Fruit fly (Drosophila melanogaster): Measurements from ENCODE around the gene CG10559.

dm6 chr3R:25292864-25293284 lies 23.0 kb downstream of the CG10559 start, which contains the start of gene CG31098:
- TF ChIP-seq CTCF (optimal IDR thresholded peaks at IDR 0.05) (no peak), CG8478 (optimal IDR thresholded peaks at IDR 0.05) (no peak)

Measured in S2 (cell line).